Fruit fly (Drosophila melanogaster) whole organism, embryonic: Measurements from ENCODE around the gene Kaz1-ORFB.
A peak's percentile ranks its signal among the peaks of the same experiment; 100 is the strongest.

Experiments used
- Adf1 ChIP-seq: fragments of 200-800 bp; sonication (Bioruptor generic); IDR thresholded peaks from 2 replicates; pipeline ENCODE4 v1.3.6; 2022; ENCODE audit warnings: missing biosample characterization, missing genetic modification characterization
- Atf3 ChIP-seq: fragments of 200-800 bp; sonication (Bioruptor generic); optimal IDR thresholded peaks from 3 replicates; lab custom pipeline; 2016; ENCODE audit warnings: missing biosample characterization, missing genetic modification characterization
- Bdp1 ChIP-seq: fragments of 200-800 bp; sonication (Bioruptor generic); optimal IDR thresholded peaks from 3 replicates; lab custom pipeline; 2016; ENCODE audit warnings: missing biosample characterization, missing genetic modification characterization
- CG10274 ChIP-seq: fragments of 200-800 bp; sonication (Bioruptor generic); optimal IDR thresholded peaks from 3 replicates; lab custom pipeline; 2017; ENCODE audit warnings: missing biosample characterization, mild to moderate bottlenecking, missing genetic modification characterization
- CG10321 ChIP-seq: fragments of 200-800 bp; sonication (Bioruptor generic); IDR thresholded peaks from 2 replicates; pipeline ENCODE4 v1.3.6; 2022; ENCODE audit warnings: missing biosample characterization, missing genetic modification characterization
- CG10462 ChIP-seq: fragments of 200-800 bp; sonication (Bioruptor generic); optimal IDR thresholded peaks from 2 replicates; lab custom pipeline; 2016; ENCODE audit warnings: missing biosample characterization, missing genetic modification characterization
- CG10654 ChIP-seq: fragments of 200-800 bp; sonication (Bioruptor generic); optimal IDR thresholded peaks from 2 replicates; lab custom pipeline; 2016; ENCODE audit warnings: missing biosample characterization, missing genetic modification characterization
- CG11456 ChIP-seq: fragments of 200-800 bp; sonication (Bioruptor generic); IDR thresholded peaks from 3 replicates; pipeline ENCODE4 v1.3.6; 2022; ENCODE audit warnings: missing biosample characterization, missing genetic modification characterization
- CG11695 ChIP-seq: fragments of 200-800 bp; sonication (Bioruptor generic); IDR thresholded peaks from 3 replicates; pipeline ENCODE4 v1.3.6; 2022; ENCODE audit warnings: missing biosample characterization, missing genetic modification characterization
- CG12391 ChIP-seq: fragments of 200-800 bp; sonication (Bioruptor generic); optimal IDR thresholded peaks from 3 replicates; lab custom pipeline; 2018; ENCODE audit warnings: missing biosample characterization, mild to moderate bottlenecking, missing genetic modification characterization, moderate library complexity
- CG12769 ChIP-seq: fragments of 200-800 bp; sonication (Bioruptor generic); optimal IDR thresholded peaks from 2 replicates; lab custom pipeline; 2019; ENCODE audit warnings: missing biosample characterization, mild to moderate bottlenecking, missing genetic modification characterization, moderate library complexity
- CG13894 ChIP-seq: fragments of 200-800 bp; sonication (Bioruptor generic); optimal IDR thresholded peaks from 3 replicates; lab custom pipeline; 2018; ENCODE audit warnings: missing biosample characterization, mild to moderate bottlenecking, missing genetic modification characterization, moderate library complexity
- CG14965 ChIP-seq: fragments of 200-800 bp; sonication (Bioruptor generic); optimal IDR thresholded peaks from 2 replicates; lab custom pipeline; 2016; ENCODE audit warnings: missing biosample characterization, missing genetic modification characterization, borderline replicate concordance
- CG15269 ChIP-seq: fragments of 200-800 bp; sonication (Bioruptor generic); optimal IDR thresholded peaks from 2 replicates; lab custom pipeline; 2018; ENCODE audit warnings: missing biosample characterization, mild to moderate bottlenecking, missing genetic modification characterization, moderate library complexity
- CG15514 ChIP-seq: fragments of 200-800 bp; sonication (Bioruptor generic); optimal IDR thresholded peaks from 3 replicates; lab custom pipeline; 2017; ENCODE audit warnings: missing biosample characterization, missing genetic modification characterization, mild to moderate bottlenecking, moderate library complexity, missing genetic modification reagents
- CG15601 ChIP-seq: fragments of 200-800 bp; sonication (Bioruptor generic); optimal IDR thresholded peaks from 3 replicates; lab custom pipeline; 2019; ENCODE audit warnings: missing biosample characterization, mild to moderate bottlenecking, missing genetic modification characterization, moderate library complexity
- CG18599 ChIP-seq: fragments of 200-800 bp; sonication (Bioruptor generic); optimal IDR thresholded peaks from 3 replicates; lab custom pipeline; 2017; ENCODE audit warnings: missing biosample characterization, missing genetic modification characterization, mild to moderate bottlenecking, moderate library complexity, missing genetic modification reagents
- CG18619 ChIP-seq: fragments of 200-800 bp; sonication (Bioruptor generic); optimal IDR thresholded peaks from 3 replicates; lab custom pipeline; 2017; ENCODE audit warnings: missing biosample characterization, mild to moderate bottlenecking, missing genetic modification characterization
- CG18764 ChIP-seq: fragments of 200-800 bp; sonication (Bioruptor generic); optimal IDR thresholded peaks from 3 replicates; lab custom pipeline; 2016; ENCODE audit warnings: missing biosample characterization, missing genetic modification characterization
- CG33213 ChIP-seq: fragments of 200-800 bp; sonication (Bioruptor generic); optimal IDR thresholded peaks from 3 replicates; lab custom pipeline; 2016; ENCODE audit warnings: missing biosample characterization, missing genetic modification characterization
- CG34376 ChIP-seq: fragments of 200-800 bp; sonication (Bioruptor generic); optimal IDR thresholded peaks from 2 replicates; lab custom pipeline; 2018; ENCODE audit warnings: missing biosample characterization, mild to moderate bottlenecking, missing genetic modification characterization
- CG4282 ChIP-seq: fragments of 200-800 bp; sonication (Bioruptor generic); optimal IDR thresholded peaks from 2 replicates; lab custom pipeline; 2016; ENCODE audit warnings: missing biosample characterization, missing genetic modification characterization
- CG6854 ChIP-seq: fragments of 200-800 bp; sonication (Bioruptor generic); optimal IDR thresholded peaks from 3 replicates; lab custom pipeline; 2017; ENCODE audit warnings: missing biosample characterization, mild to moderate bottlenecking, missing genetic modification characterization
- CG8089 ChIP-seq: fragments of 200-800 bp; sonication (Bioruptor generic); optimal IDR thresholded peaks from 3 replicates; lab custom pipeline; 2016; ENCODE audit warnings: missing biosample characterization, missing genetic modification characterization
- CG8478 ChIP-seq: fragments of >200 bp; optimal IDR thresholded peaks from 2 replicates; lab custom pipeline; 2018
- Chrac-16 ChIP-seq: fragments of 200-800 bp; sonication (Bioruptor generic); optimal IDR thresholded peaks from 3 replicates; lab custom pipeline; 2016; ENCODE audit warnings: missing biosample characterization, missing genetic modification characterization
- E2f2 ChIP-seq: fragments of 200-800 bp; sonication (Bioruptor generic); IDR thresholded peaks from 2 replicates; pipeline ENCODE4 v1.3.6; 2022; ENCODE audit warnings: missing biosample characterization, missing genetic modification characterization
- Fer1 ChIP-seq: fragments of 200-800 bp; sonication (Bioruptor generic); optimal IDR thresholded peaks from 2 replicates; lab custom pipeline; 2017; ENCODE audit warnings: missing biosample characterization, mild to moderate bottlenecking, missing genetic modification characterization
- H2.0 ChIP-seq: fragments of 200-800 bp; sonication (Bioruptor generic); IDR thresholded peaks from 2 replicates; pipeline ENCODE4 v1.3.6; 2022; ENCODE audit warnings: missing biosample characterization, missing genetic modification characterization
- Hand ChIP-seq: fragments of 200-800 bp; sonication (Bioruptor generic); optimal IDR thresholded peaks from 2 replicates; lab custom pipeline; 2017; ENCODE audit warnings: mild to moderate bottlenecking, missing biosample characterization, missing genetic modification reagents, missing genetic modification characterization
- Lpt ChIP-seq: fragments of >200 bp; optimal IDR thresholded peaks from 2 replicates; lab custom pipeline; 2018; ENCODE audit warnings: missing biosample characterization, missing genetic modification characterization
- Nf-YC ChIP-seq: fragments of 200-800 bp; optimal IDR thresholded peaks from 3 replicates; lab custom pipeline; 2019; ENCODE audit warnings: missing biosample characterization, mild to moderate bottlenecking, missing genetic modification characterization, moderate library complexity
- Optix ChIP-seq: fragments of 200-800 bp; sonication (Bioruptor generic); IDR thresholded peaks from 3 replicates; pipeline ENCODE4 v1.3.6; 2022; ENCODE audit warnings: missing biosample characterization, missing genetic modification characterization
- Rfx ChIP-seq: fragments of 200-800 bp; sonication (Bioruptor generic); IDR thresholded peaks from 2 replicates; pipeline ENCODE4 v1.3.6; 2022; ENCODE audit warnings: missing biosample characterization, missing genetic modification characterization
- ac ChIP-seq: fragments of 200-800 bp; sonication (Bioruptor generic); optimal IDR thresholded peaks from 3 replicates; lab custom pipeline; 2017; ENCODE audit warnings: missing biosample characterization, mild to moderate bottlenecking, missing genetic modification characterization
- ash1 ChIP-seq: fragments of 200-800 bp; sonication (Bioruptor generic); optimal IDR thresholded peaks from 2 replicates; lab custom pipeline; 2018; ENCODE audit warnings: missing biosample characterization, mild to moderate bottlenecking, missing genetic modification characterization
- bigmax ChIP-seq: fragments of 200-800 bp; sonication (Bioruptor generic); optimal IDR thresholded peaks from 2 replicates; lab custom pipeline; 2018; ENCODE audit warnings: missing biosample characterization, mild to moderate bottlenecking, missing genetic modification characterization
- btn ChIP-seq: fragments of 200-800 bp; sonication (Bioruptor generic); optimal IDR thresholded peaks from 2 replicates; lab custom pipeline; 2016; ENCODE audit warnings: missing biosample characterization, missing genetic modification characterization
- croc ChIP-seq: fragments of 200-800 bp; sonication (Bioruptor generic); conservative IDR thresholded peaks from 3 replicates; pipeline ENCODE4 v1.3.6; 2022; ENCODE audit warnings: missing biosample characterization, missing genetic modification characterization
- dmrt11E ChIP-seq: fragments of 200-800 bp; sonication (Bioruptor generic); optimal IDR thresholded peaks from 3 replicates; lab custom pipeline; 2018; ENCODE audit warnings: missing biosample characterization, mild to moderate bottlenecking, missing genetic modification characterization, moderate library complexity
- knrl ChIP-seq: fragments of 200-800 bp; sonication (Bioruptor generic); IDR thresholded peaks from 3 replicates; pipeline ENCODE4 v1.3.6; 2022; ENCODE audit warnings: missing biosample characterization, missing genetic modification characterization; ENCODE audit not compliant: partially characterized antibody
- nmo ChIP-seq: fragments of 200-800 bp; sonication (Bioruptor generic); optimal IDR thresholded peaks from 2 replicates; lab custom pipeline; 2018; ENCODE audit warnings: missing biosample characterization, mild to moderate bottlenecking, missing genetic modification characterization, moderate library complexity
- pita ChIP-seq: fragments of 200-800 bp; sonication (Bioruptor generic); optimal IDR thresholded peaks from 2 replicates; lab custom pipeline; 2017; ENCODE audit warnings: missing biosample characterization, mild to moderate bottlenecking, missing genetic modification characterization
- pum ChIP-seq: fragments of 200-800 bp; sonication (Bioruptor generic); optimal IDR thresholded peaks from 2 replicates; lab custom pipeline; 2016; ENCODE audit warnings: missing biosample characterization, missing genetic modification characterization
- ssp ChIP-seq: fragments of 200-800 bp; sonication (Bioruptor generic); IDR thresholded peaks from 2 replicates; pipeline ENCODE4 v1.3.6; 2022; ENCODE audit warnings: missing biosample characterization, missing genetic modification characterization
- toy ChIP-seq: fragments of 200-800 bp; sonication (Bioruptor generic); IDR thresholded peaks from 2 replicates; pipeline ENCODE4 v1.3.6; 2022; ENCODE audit warnings: missing biosample characterization, missing genetic modification characterization
- trh ChIP-seq: fragments of 200-800 bp; sonication (Bioruptor generic); optimal IDR thresholded peaks from 2 replicates; lab custom pipeline; 2016; ENCODE audit warnings: missing biosample characterization, missing genetic modification characterization
- tup ChIP-seq: fragments of 200-800 bp; sonication (Bioruptor generic); optimal IDR thresholded peaks from 2 replicates; lab custom pipeline; 2016; ENCODE audit warnings: missing biosample characterization, mild to moderate bottlenecking, missing genetic modification characterization, moderate library complexity
- vvl ChIP-seq: fragments of 200-800 bp; sonication (Bioruptor generic); IDR thresholded peaks from 2 replicates; pipeline ENCODE4 v1.3.6; 2022; ENCODE audit warnings: missing biosample characterization, missing genetic modification characterization

Kaz1-ORFB gene

DNA sequence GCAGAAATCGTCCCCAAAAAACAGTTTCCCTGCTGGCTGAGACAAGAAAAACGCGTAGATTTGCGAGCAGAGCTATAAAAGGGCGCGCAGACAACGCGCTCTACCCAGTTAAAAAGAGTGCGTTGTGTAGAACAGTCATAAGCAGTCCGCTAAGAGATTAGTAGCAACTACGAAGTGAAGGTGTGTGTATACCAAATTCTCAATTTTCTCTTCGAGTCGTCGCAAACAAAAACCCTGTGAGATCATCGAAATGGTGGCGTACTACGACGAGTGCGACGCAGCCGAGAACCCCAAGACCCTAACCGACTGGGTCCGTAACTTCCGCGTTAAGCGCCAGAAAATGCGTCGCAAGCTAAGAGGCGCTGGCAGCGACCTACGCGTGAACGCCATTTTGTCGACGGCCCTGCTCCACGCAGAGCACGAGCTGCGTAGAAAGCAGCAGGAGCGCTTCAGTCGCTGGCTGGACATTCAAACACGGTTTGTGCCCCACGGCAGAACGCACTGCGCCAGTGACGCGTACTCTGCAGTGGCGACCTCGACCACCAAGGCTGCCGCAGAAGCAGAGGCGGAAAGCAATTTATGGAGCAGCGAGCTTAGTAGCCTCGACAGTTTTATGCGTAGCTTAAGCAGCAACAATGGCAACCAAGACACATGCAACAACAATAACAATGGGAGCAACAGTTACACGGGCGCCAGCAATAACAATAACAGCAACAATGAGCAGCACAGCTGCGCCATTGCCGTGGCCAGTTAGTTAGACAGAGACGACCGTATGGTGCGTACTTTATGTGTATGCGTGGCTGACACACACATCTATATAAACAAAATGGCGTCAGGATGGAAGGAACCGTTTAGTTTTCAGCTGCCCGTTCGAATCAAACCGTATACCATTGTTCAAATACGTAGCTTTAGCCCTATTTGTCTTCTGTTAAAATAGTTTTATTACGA is 7.9 kb downstream of the Kaz1-ORFB start (continued):
- peak; percentile 28 for TF ChIP-seq CG18599 (GFP tag; lab: Kevin White, UChicago)
- TF ChIP-seq ash1 (GFP tag; lab: Kevin White, UChicago) = no peak
- peak; percentile 2 for TF ChIP-seq CG33213 (GFP tag; lab: Kevin White, UChicago)
- no peak for TF ChIP-seq CG15601 (tag; lab: Kevin White, UChicago)
- peak; percentile 39 for TF ChIP-seq vvl (GFP tag; lab: Robert Waterston, UW)
- TF ChIP-seq CG10654 (GFP tag; lab: Kevin White, UChicago) = no peak
- 0 out of 3 replicates have a peak, but pooled peaks have one; percentile 36 for TF ChIP-seq knrl
- peak; percentile 73 for TF ChIP-seq Adf1 (GFP tag; lab: Robert Waterston, UW)
- no peak for TF ChIP-seq Lpt
- no peak for TF ChIP-seq CG12391
- no peak for TF ChIP-seq CG10274 (GFP tag; lab: Kevin White, UChicago)
- peak; percentile 18 for TF ChIP-seq CG15514
- peak; percentile 96 for TF ChIP-seq CG10321
- no peak for TF ChIP-seq pita (GFP tag; lab: Kevin White, UChicago)
- peak; percentile 1 for TF ChIP-seq Atf3 (GFP tag; lab: Kevin White, UChicago)
- no peak for TF ChIP-seq trh (GFP tag; lab: Kevin White, UChicago)
- peak; percentile 6; the same call in 1 of the 3 replicates for TF ChIP-seq CG11695 (GFP tag; lab: Robert Waterston, UW)
- TF ChIP-seq CG4282 (GFP tag; lab: Kevin White, UChicago) = peak; percentile 42
- peak; percentile 25 for TF ChIP-seq bigmax
- no peak for TF ChIP-seq Fer1 (GFP tag; lab: Kevin White, UChicago)
- TF ChIP-seq tup = peak; percentile 14
- no peak for TF ChIP-seq croc (GFP tag; lab: Robert Waterston, UW)
- TF ChIP-seq CG8478 = peak; percentile 86
- TF ChIP-seq Optix (GFP tag; lab: Robert Waterston, UW) = peak; percentile 48; the same call in 1 of the 3 replicates
- TF ChIP-seq ac (GFP tag; lab: Kevin White, UChicago) = peak; percentile 17
- no peak for TF ChIP-seq CG15269 (tag; lab: Kevin White, UChicago)
- TF ChIP-seq CG13894 (tag; lab: Kevin White, UChicago) = peak; percentile 21
- TF ChIP-seq CG6854 (GFP tag; lab: Kevin White, UChicago) = peak; percentile 38
- TF ChIP-seq Hand = peak; percentile 1
- TF ChIP-seq ssp (GFP tag; lab: Robert Waterston, UW) = no peak
- peak; percentile 24 for TF ChIP-seq Nf-YC (tag; lab: Kevin White, UChicago)
- TF ChIP-seq pum = no peak
- peak; percentile 20 for TF ChIP-seq Bdp1 (GFP tag; lab: Kevin White, UChicago)
- TF ChIP-seq CG11456 (GFP tag; lab: Robert Waterston, UW) = peak; percentile 57; the same call in 2 of the 3 replicates
- no peak for TF ChIP-seq Chrac-16 (GFP tag; lab: Kevin White, UChicago)
- no peak for TF ChIP-seq CG14965
- peak; percentile 52 for TF ChIP-seq CG18619
- TF ChIP-seq H2.0 = 0 out of 2 replicates have a peak, but pooled peaks have one; percentile 10
- peak; percentile 64 for TF ChIP-seq CG34376
- no peak for TF ChIP-seq btn (GFP tag; lab: Kevin White, UChicago)
- peak; percentile 14 for TF ChIP-seq nmo (GFP tag; lab: Kevin White, UChicago)
- no peak; the same call in 1 of the 2 replicates for TF ChIP-seq E2f2 (GFP tag; lab: Robert Waterston, UW)
- TF ChIP-seq CG18764 = no peak
- no peak for TF ChIP-seq toy (GFP tag; lab: Robert Waterston, UW)
- TF ChIP-seq Rfx = peak; percentile 41
- peak; percentile 4 for TF ChIP-seq CG8089 (GFP tag; lab: Kevin White, UChicago)
- no peak for TF ChIP-seq dmrt11E (tag; lab: Kevin White, UChicago)
- peak; percentile 16 for TF ChIP-seq CG12769
- no peak for TF ChIP-seq CG10462 (GFP tag; lab: Kevin White, UChicago)
